Worm (Caenorhabditis elegans): ENCODE results near the gene K08D8.2.

DNA sequence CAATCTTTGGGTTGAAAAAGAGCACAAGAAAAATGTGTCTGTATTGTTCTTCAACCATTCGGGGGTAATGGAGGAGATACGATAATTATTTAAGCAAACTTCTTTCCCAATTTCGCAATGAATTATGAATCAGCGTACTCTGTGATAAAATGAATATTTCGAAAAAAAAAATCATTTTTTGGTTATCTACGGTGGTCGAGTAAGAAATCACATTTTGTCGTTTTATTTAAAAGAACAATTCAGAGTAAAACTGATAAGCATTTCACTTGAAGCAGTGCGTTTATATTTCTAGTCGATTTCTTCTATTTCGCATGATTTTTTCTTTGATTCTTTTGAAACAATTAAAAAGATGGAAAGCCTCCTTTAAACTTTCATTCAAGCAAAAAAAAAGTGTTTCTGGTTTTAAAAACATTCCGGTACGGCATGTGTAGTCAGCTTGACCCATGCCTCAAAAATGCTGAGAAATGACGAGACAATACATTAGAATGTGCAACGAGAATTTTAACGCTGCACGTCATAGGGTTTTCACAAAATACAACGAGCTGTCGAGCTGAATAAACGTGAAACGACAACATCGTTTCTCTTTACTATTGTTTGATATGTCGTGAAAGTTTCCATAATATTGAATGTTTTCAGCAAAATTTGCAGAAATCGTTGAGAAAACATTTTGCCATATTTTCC, at the start of gene K08D8.2:
- TF ChIP-seq nhr-10 (tag; optimal IDR thresholded peaks at IDR 0.05) = no peak
- no peak for TF ChIP-seq ceh-82 (tag; optimal IDR thresholded peaks at IDR 0.05)
- no peak for TF ChIP-seq ceh-28 (tag; optimal IDR thresholded peaks at IDR 0.05)
- TF ChIP-seq T20F7.1 (GFP tag; optimal IDR thresholded peaks at IDR 0.05) = no peak
- TF ChIP-seq nhr-11 (tag; optimal IDR thresholded peaks at IDR 0.05) = no peak
- no peak for TF ChIP-seq zfp-3 (GFP tag; conservative IDR thresholded peaks at IDR 0.05)
- no peak for TF ChIP-seq ceh-20 (GFP tag; IDR thresholded peaks at IDR 0.05)
- no peak for TF ChIP-seq ZK337.2 (GFP tag; IDR thresholded peaks at IDR 0.05)
- no peak for TF ChIP-seq egl-43 (GFP tag; IDR thresholded peaks at IDR 0.05)
- no peak for TF ChIP-seq ceh-44 (GFP tag; IDR thresholded peaks at IDR 0.05)
- TF ChIP-seq pqm-1 (tag; optimal IDR thresholded peaks at IDR 0.05) = peak; percentile 10
- TF ChIP-seq hlh-11 (tag; optimal IDR thresholded peaks at IDR 0.05) = no peak
- no peak for TF ChIP-seq attf-4 (tag; optimal IDR thresholded peaks at IDR 0.05)
- no peak for TF ChIP-seq vab-7 (GFP tag; IDR thresholded peaks at IDR 0.05)
